Fruit fly (Drosophila melanogaster): ENCODE results near the gene Task7.

Gene Task7

dm6 chr3R:9401127-9401603 lies 10.9 kb downstream of the Task7 start, which contains the start of the genes RpL34b and CG8132 (continued):
- TF ChIP-seq Dip2 (GFP tag; IDR thresholded peaks at IDR 0.05) (peak; percentile 34; the same call in 1 of the 2 replicates), sens (GFP tag) (peak; percentile 98), zen2 (GFP tag; IDR thresholded peaks at IDR 0.05; ENCODE audit: partially characterized antibody) (no peak), crp (GFP tag; optimal IDR thresholded peaks at IDR 0.05) (peak in 1 of 2 experiments; percentile 76), zfh2 (GFP tag; optimal IDR thresholded peaks at IDR 0.05) (peak; percentile 98), CG14014 (GFP tag; IDR thresholded peaks at IDR 0.05) (peak; percentile 94), Trl (optimal IDR thresholded peaks at IDR 0.05) (peak in 1 of 2 experiments; percentile 40), Trl (GFP tag; optimal IDR thresholded peaks at IDR 0.05) (peak; percentile 98), CG10321 (GFP tag; IDR thresholded peaks at IDR 0.05) (peak; percentile 70), CG13296 (GFP tag; optimal IDR thresholded peaks at IDR 0.05) (peak; percentile 97), CG6854 (GFP tag; optimal IDR thresholded peaks at IDR 0.05) (peak; percentile 85), YL-1 (GFP tag; optimal IDR thresholded peaks at IDR 0.05) (peak; percentile 100), Aef1 (GFP tag; IDR thresholded peaks at IDR 0.05) (peak; percentile 97), CG16863 (GFP tag; optimal IDR thresholded peaks at IDR 0.05) (peak; percentile 92), ssp (GFP tag; IDR thresholded peaks at IDR 0.05) (peak; percentile 90), pita (GFP tag; optimal IDR thresholded peaks at IDR 0.05) (no peak), stc (GFP tag; IDR thresholded peaks at IDR 0.05) (peak; percentile 93), nmo (GFP tag; optimal IDR thresholded peaks at IDR 0.05) (peak; percentile 95), Fer1 (GFP tag; optimal IDR thresholded peaks at IDR 0.05) (peak; percentile 96), peb (GFP tag; IDR thresholded peaks at IDR 0.05) (peak; percentile 90), CG6272 (GFP tag; IDR thresholded peaks at IDR 0.05) (peak; percentile 94), vvl (GFP tag; IDR thresholded peaks at IDR 0.05) (peak; percentile 98), Hr3 (GFP tag; optimal IDR thresholded peaks at IDR 0.05) (peak; percentile 96), cas (GFP tag; IDR thresholded peaks at IDR 0.05) (peak; percentile 86), en (GFP tag; optimal IDR thresholded peaks at IDR 0.05) (peak; percentile 86), bbx (GFP tag; IDR thresholded peaks at IDR 0.05; ENCODE audit: partially characterized antibody) (peak; percentile 58; the same call in 1 of the 2 replicates), bsh (GFP tag; optimal IDR thresholded peaks at IDR 0.05) (peak; percentile 47 to 93), CG16813 (GFP tag; IDR thresholded peaks at IDR 0.05; ENCODE audit: partially characterized antibody) (peak; percentile 42; the same call in 1 of the 3 replicates), Chrac-16 (GFP tag; optimal IDR thresholded peaks at IDR 0.05) (peak; percentile 96), Atf-2 (GFP tag; optimal IDR thresholded peaks at IDR 0.05) (peak; percentile 90), Max (GFP tag; optimal IDR thresholded peaks at IDR 0.05) (peak; percentile 98), Taf1 (GFP tag; IDR thresholded peaks at IDR 0.05) (peak; percentile 89), CG10267 (tag; optimal IDR thresholded peaks at IDR 0.05) (peak; percentile 99), Lhr (GFP tag; optimal IDR thresholded peaks at IDR 0.05) (peak; percentile 97), zf30C (GFP tag; optimal IDR thresholded peaks at IDR 0.05) (peak; percentile 62), CG11456 (GFP tag; IDR thresholded peaks at IDR 0.05) (peak; percentile 99), rib (GFP tag; IDR thresholded peaks at IDR 0.05) (peak; percentile 96), CG10431 (GFP tag; optimal IDR thresholded peaks at IDR 0.05) (peak; percentile 93), Usf (GFP tag; optimal IDR thresholded peaks at IDR 0.05) (peak; percentile 95), D (optimal IDR thresholded peaks at IDR 0.05) (no peak), D (GFP tag; optimal IDR thresholded peaks at IDR 0.05) (peak; percentile 83), gcm (GFP tag; optimal IDR thresholded peaks at IDR 0.05) (peak; percentile 96), inv (GFP tag; IDR thresholded peaks at IDR 0.05; ENCODE audit: partially characterized antibody) (peak; percentile 34; the same call in 1 of the 2 replicates), row (GFP tag; IDR thresholded peaks at IDR 0.05) (peak; percentile 97), Camta (GFP tag; optimal IDR thresholded peaks at IDR 0.05) (peak; percentile 96), CG34422 (GFP tag; IDR thresholded peaks at IDR 0.05) (peak; percentile 96), Ets97D (GFP tag; optimal IDR thresholded peaks at IDR 0.05) (peak; percentile 99), btn (GFP tag; optimal IDR thresholded peaks at IDR 0.05) (peak; percentile 55), HHEX (GFP tag; optimal IDR thresholded peaks at IDR 0.05) (peak; percentile 96), CG12236 (GFP tag; optimal IDR thresholded peaks at IDR 0.05) (peak; percentile 86), CG15073 (GFP tag; optimal IDR thresholded peaks at IDR 0.05) (peak; percentile 70)

Measured in whole organism, embryonic.